Worm (Caenorhabditis elegans) whole organism, L4/young adult: Measurements from ENCODE around the gene K08D8.11.

Experiments used
- W03F9.2 ChIP-seq: fragments of 150-350 bp; optimal IDR thresholded peaks from 2 replicates; lab custom pipeline; 2014; ENCODE audit warnings: missing biosample characterization, missing genetic modification characterization
- dao-5 ChIP-seq: sonication (generic microtip); optimal IDR thresholded peaks from 2 replicates; lab custom pipeline; 2016; ENCODE audit warnings: missing genotype, missing genetic modification characterization, moderate library complexity, missing compliant biosample characterization
- him-1 ChIP-seq: sonication (generic microtip); optimal IDR thresholded peaks from 2 replicates; lab custom pipeline; 2016; ENCODE audit warnings: missing genotype, missing genetic modification reagents, missing genetic modification characterization, missing compliant biosample characterization

Gene K08D8.11

ce11 chrIV:12941254-12941653, 46.2 kb downstream of the K08D8.11 start, which contains the start of gene dod-24:
Gene dod-24 (minus strand): TSS chrIV:12941354.
- TF ChIP-seq dao-5 (tag; lab: Kevin White, UChicago) (no peak), W03F9.2 (tag; lab: Kevin White, UChicago) (no peak), him-1 (tag; lab: Kevin White, UChicago) (no peak)

ce11 chrIV:12942633-12943032, 47.5 kb downstream of the K08D8.11 start, which contains the start of gene dct-19:
Gene dct-19 (plus strand): TSS chrIV:12942933.
- TF ChIP-seq dao-5 (tag; lab: Kevin White, UChicago): no peak
- no peak for TF ChIP-seq W03F9.2 (tag; lab: Kevin White, UChicago)
- no peak for TF ChIP-seq him-1 (tag; lab: Kevin White, UChicago)
